Fruit fly (Drosophila melanogaster): ENCODE measurements around the gene Pcyt1.
A peak's percentile ranks its signal among the peaks of the same experiment; 100 is the strongest.

Gene Pcyt1

DNA sequence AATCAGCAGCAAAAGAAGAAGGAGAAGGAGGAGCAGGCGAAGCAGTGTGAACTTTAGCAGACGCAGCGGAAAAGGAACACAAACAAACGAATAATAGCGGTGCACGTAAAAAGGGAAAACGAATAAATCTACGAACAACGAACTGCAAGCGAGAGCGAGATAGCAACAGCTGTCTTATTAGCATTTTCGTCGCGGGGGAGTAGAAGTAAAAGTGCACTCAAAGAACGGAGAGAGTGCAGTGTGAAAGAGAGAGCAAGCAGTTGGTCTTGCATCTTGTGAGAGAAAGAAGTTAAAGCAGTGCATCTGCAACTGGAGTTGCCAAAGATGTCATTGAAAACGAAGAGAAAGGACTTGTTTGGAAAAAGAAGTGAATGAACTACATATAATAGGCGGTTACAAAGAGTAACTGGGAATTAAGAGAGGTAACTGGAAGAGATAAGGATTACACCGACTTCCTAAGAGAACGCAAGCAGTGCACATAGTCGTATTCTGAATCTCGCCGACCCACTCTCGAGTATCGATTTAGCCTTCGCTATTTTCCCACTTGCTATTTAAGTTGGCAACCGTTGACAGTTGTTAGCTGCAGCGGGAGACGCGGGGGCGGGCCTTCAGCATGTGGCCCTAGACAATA lies 47.0 kb downstream of the Pcyt1 start (continued):
- TF ChIP-seq Sox15 (GFP tag; optimal IDR thresholded peaks at IDR 0.05) = no peak
- no peak for TF ChIP-seq pdm3 (GFP tag; optimal IDR thresholded peaks at IDR 0.05)
- no peak for TF ChIP-seq OdsH (GFP tag; optimal IDR thresholded peaks at IDR 0.05)
- no peak for TF ChIP-seq dac (GFP tag; optimal IDR thresholded peaks at IDR 0.05)
- no peak for TF ChIP-seq CG32006 (GFP tag; optimal IDR thresholded peaks at IDR 0.05)
- TF ChIP-seq CG3919 (GFP tag; optimal IDR thresholded peaks at IDR 0.05) = no peak
- TF ChIP-seq spab (GFP tag; optimal IDR thresholded peaks at IDR 0.05) = no peak
- peak; percentile 20 for TF ChIP-seq Lpt (GFP tag; optimal IDR thresholded peaks at IDR 0.05)
- TF ChIP-seq CG34406 (GFP tag; optimal IDR thresholded peaks at IDR 0.05) = no peak
- peak; percentile 76 for TF ChIP-seq Eip78C (GFP tag)
- TF ChIP-seq CG15336 (GFP tag; IDR thresholded peaks at IDR 0.05) = 0 out of 2 replicates have a peak, but pooled peaks have one; percentile 21
- no peak for TF ChIP-seq esn (GFP tag; optimal IDR thresholded peaks at IDR 0.05)
- TF ChIP-seq Smox (GFP tag; optimal IDR thresholded peaks at IDR 0.05) = no peak
- no peak for TF ChIP-seq Eip75B (GFP tag; optimal IDR thresholded peaks at IDR 0.05)
- peak; percentile 34 to 45 for TF ChIP-seq ss (GFP tag; optimal IDR thresholded peaks at IDR 0.05)
- TF ChIP-seq Hr4 (GFP tag; optimal IDR thresholded peaks at IDR 0.05) = no peak
- TF ChIP-seq CG11294 (GFP tag; IDR thresholded peaks at IDR 0.05) = no peak
- no peak for TF ChIP-seq CG10631 (GFP tag; optimal IDR thresholded peaks at IDR 0.05)
- no peak for TF ChIP-seq fd85E (GFP tag; optimal IDR thresholded peaks at IDR 0.05)
- TF ChIP-seq CG8319 (GFP tag; optimal IDR thresholded peaks at IDR 0.05) = no peak
- TF ChIP-seq CG6276 (GFP tag; optimal IDR thresholded peaks at IDR 0.05) = peak; percentile 42

DNA sequence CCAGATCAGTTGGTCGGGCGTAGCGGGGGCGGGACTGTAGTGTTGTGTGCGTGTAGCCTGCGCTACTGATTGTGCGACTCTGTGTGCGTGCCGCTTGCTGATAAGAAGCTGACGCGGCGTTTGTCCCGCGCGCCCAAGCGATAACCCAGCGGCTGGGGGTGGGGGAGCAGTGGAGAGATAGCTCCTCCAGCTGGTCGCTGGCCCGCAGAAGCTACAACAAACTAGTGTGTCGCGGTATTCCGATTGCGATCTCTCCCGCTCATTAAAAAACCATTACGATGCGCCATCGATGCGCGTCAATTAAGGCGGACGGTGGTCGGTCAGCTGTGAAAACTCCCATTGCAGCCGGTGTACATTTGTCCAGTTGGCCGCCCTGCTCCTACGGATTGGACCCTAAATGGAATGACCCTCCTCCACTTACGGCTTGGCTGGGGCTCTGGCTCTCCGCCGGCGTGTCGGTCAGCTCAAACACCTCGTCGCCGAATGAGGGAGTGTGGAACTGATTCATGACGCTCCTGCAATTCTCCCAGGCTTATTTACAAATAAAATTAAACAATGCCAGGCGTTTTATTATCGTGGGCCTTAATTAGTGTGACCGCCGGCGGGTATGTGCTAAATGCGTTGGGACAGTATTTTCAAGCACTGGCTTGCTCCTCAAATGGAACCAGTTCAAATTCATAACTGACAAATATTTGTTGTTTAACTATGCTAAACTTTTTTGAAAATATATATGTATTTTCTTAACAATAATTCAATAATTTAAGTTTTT lies 56.4 kb downstream of the Pcyt1 start, which contains the start of gene CG12104:
Gene CG12104 (minus strand): TSS at position 611 of the 769 bp plus-strand sequence.
- TF ChIP-seq acj6 (GFP tag; optimal IDR thresholded peaks at IDR 0.05) = no peak
- peak; percentile 77 for TF ChIP-seq fkh (GFP tag; optimal IDR thresholded peaks at IDR 0.05)
- TF ChIP-seq salr (GFP tag; optimal IDR thresholded peaks at IDR 0.05) = no peak
- no peak for TF ChIP-seq Blimp-1 (GFP tag; optimal IDR thresholded peaks at IDR 0.05)
- no peak for TF ChIP-seq achi (GFP tag; optimal IDR thresholded peaks at IDR 0.05)
- TF ChIP-seq Eip78C (GFP tag) = peak; percentile 64
- no peak for TF ChIP-seq CG3919 (GFP tag; optimal IDR thresholded peaks at IDR 0.05)
- peak; percentile 99 for TF ChIP-seq svp (GFP tag)
- no peak for TF ChIP-seq Ets96B (tag; optimal IDR thresholded peaks at IDR 0.05)
- TF ChIP-seq eg (GFP tag; IDR thresholded peaks at IDR 0.05) = 0 out of 3 replicates have a peak, but pooled peaks have one; percentile 30
- no peak for TF ChIP-seq Eip93F (GFP tag; optimal IDR thresholded peaks at IDR 0.05)
- TF ChIP-seq Ets21C (GFP tag; optimal IDR thresholded peaks at IDR 0.05) = no peak
- TF ChIP-seq Hr39 (GFP tag; optimal IDR thresholded peaks at IDR 0.05) = no peak
- TF ChIP-seq net (GFP tag; optimal IDR thresholded peaks at IDR 0.05) = no peak
- TF ChIP-seq dac (GFP tag; optimal IDR thresholded peaks at IDR 0.05) = no peak
- 0 out of 3 replicates have a peak, but pooled peaks have one; percentile 24 for TF ChIP-seq CG6163 (GFP tag; IDR thresholded peaks at IDR 0.05)
- TF ChIP-seq CG6276 (GFP tag; optimal IDR thresholded peaks at IDR 0.05) = no peak
- TF ChIP-seq Met (GFP tag; optimal IDR thresholded peaks at IDR 0.05) = no peak
- no peak for TF ChIP-seq CG11294 (GFP tag; IDR thresholded peaks at IDR 0.05)
- TF ChIP-seq Gug (GFP tag; IDR thresholded peaks at IDR 0.05) = no peak
- peak in 1 of 2 experiments; percentile 2 for TF ChIP-seq ss (GFP tag; optimal IDR thresholded peaks at IDR 0.05)
- TF ChIP-seq CG6792 (GFP tag; optimal IDR thresholded peaks at IDR 0.05) = no peak
- no peak for TF ChIP-seq CG11902 (GFP tag; optimal IDR thresholded peaks at IDR 0.05)
- no peak for TF ChIP-seq Lpt (GFP tag; optimal IDR thresholded peaks at IDR 0.05)

DNA sequence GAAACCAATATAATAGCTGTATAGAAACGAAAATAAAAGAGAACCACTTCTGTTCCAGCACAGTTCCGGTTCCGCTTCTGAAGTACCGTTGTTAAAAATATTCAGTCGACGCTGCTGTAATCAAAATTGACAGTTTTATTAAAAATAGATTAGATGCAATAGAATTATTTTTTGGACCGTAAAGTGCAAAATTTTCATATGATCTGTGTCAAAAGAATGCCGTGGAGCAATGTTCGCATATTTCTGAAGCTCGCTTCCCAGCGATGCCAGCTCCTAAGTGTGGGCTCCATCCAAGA lies 56.9 kb downstream of the Pcyt1 start, which contains the start of the genes CG18170 and CG33791:
Gene CG18170 (plus strand): TSS at position 122 of the 296 bp plus-strand sequence.
Gene CG33791 (plus strand): TSS at position 122 of the 296 bp plus-strand sequence.
- TF ChIP-seq fd59A (GFP tag; optimal IDR thresholded peaks at IDR 0.05) (no peak), fkh (GFP tag; optimal IDR thresholded peaks at IDR 0.05) (no peak), CG34406 (GFP tag; optimal IDR thresholded peaks at IDR 0.05) (no peak), esn (GFP tag; optimal IDR thresholded peaks at IDR 0.05) (no peak)

All from whole organism, prepupa.